Worm (Caenorhabditis elegans) whole organism, L3 larva: Measurements from ENCODE around the gene ZK792.4.

Source experiments
- ceh-82 ChIP-seq: fragments of 150-350 bp; optimal IDR thresholded peaks from 2 replicates; lab custom pipeline; 2014; ENCODE audit warnings: missing biosample characterization, missing genetic modification characterization
- ceh-9 ChIP-seq: sonication (generic microtip); optimal IDR thresholded peaks from 2 replicates; lab custom pipeline; 2018; ENCODE audit warnings: missing biosample characterization, missing genetic modification characterization
- fos-1 ChIP-seq: fragments of 150-350 bp; optimal IDR thresholded peaks from 2 replicates; lab custom pipeline; 2014; ENCODE audit warnings: missing biosample characterization, missing genetic modification characterization
- jun-1 ChIP-seq: fragments of 150-350 bp; optimal IDR thresholded peaks from 2 replicates; lab custom pipeline; 2014; ENCODE audit warnings: missing biosample characterization, missing genetic modification reagents, missing genetic modification characterization
- lin-39 ChIP-seq: fragments of 150-350 bp; optimal IDR thresholded peaks from 2 replicates; lab custom pipeline; 2018; ENCODE audit warnings: missing biosample characterization, missing genetic modification reagents, missing genetic modification characterization
- mdl-1 ChIP-seq: fragments of 150-350 bp; optimal IDR thresholded peaks from 2 replicates; lab custom pipeline; 2014; ENCODE audit warnings: missing biosample characterization, missing genetic modification characterization
- nhr-77 ChIP-seq: fragments of 150-350 bp; optimal IDR thresholded peaks from 2 replicates; lab custom pipeline; 2014; ENCODE audit warnings: missing biosample characterization, missing genetic modification characterization
- pha-4 ChIP-seq: fragments of 150-350 bp; optimal IDR thresholded peaks from 2 replicates; lab custom pipeline; 2014; ENCODE audit warnings: missing biosample characterization, missing genetic modification reagents, missing genetic modification characterization
- pqm-1 ChIP-seq: fragments of 150-350 bp; optimal IDR thresholded peaks from 2 replicates; lab custom pipeline; 2017; ENCODE audit warnings: missing biosample characterization, missing genetic modification characterization, inconsistent platforms
- skn-1 ChIP-seq: fragments of 150-350 bp; optimal IDR thresholded peaks from 2 replicates; lab custom pipeline; 2014; ENCODE audit warnings: missing biosample characterization, missing genetic modification characterization
- unc-62 ChIP-seq: fragments of 150-350 bp; sonication (generic microtip); optimal IDR thresholded peaks from 4 replicates; lab custom pipeline; 2014; ENCODE audit warnings: missing biosample characterization, missing genetic modification reagents, missing genetic modification characterization
- ztf-11 ChIP-seq: fragments of 150-350 bp; optimal IDR thresholded peaks from 2 replicates; lab custom pipeline; 2014; ENCODE audit warnings: missing biosample characterization, missing genetic modification characterization

- no peak for TF ChIP-seq ceh-9 (tag; lab: Kevin White, UChicago)
- no peak for TF ChIP-seq jun-1 (tag; lab: Kevin White, UChicago)
- TF ChIP-seq pha-4 (tag; lab: Kevin White, UChicago) = no peak
- TF ChIP-seq nhr-77 (tag; lab: Kevin White, UChicago) = no peak
- TF ChIP-seq pqm-1 (tag; lab: Kevin White, UChicago) = no peak
- TF ChIP-seq ztf-11 = no peak
- TF ChIP-seq lin-39 (tag; lab: Kevin White, UChicago) = no peak
- no peak for TF ChIP-seq ceh-82 (tag; lab: Kevin White, UChicago)
- no peak for TF ChIP-seq fos-1 (tag; lab: Kevin White, UChicago)
- no peak for TF ChIP-seq unc-62 (GFP tag; lab: Kevin White, UChicago)
- TF ChIP-seq skn-1 (tag; lab: Kevin White, UChicago) = no peak
- TF ChIP-seq mdl-1 = no peak
Measured at ce11 chrIV:11697514-11697913, 15.7 kb upstream of the ZK792.4 start.
